Fruit fly (Drosophila melanogaster) whole organism, pupa: ENCODE results near the gene CG17707.

ENCODE experiments used
- CG13204 ChIP-seq: fragments of 200-800 bp; sonication (Bioruptor generic); optimal IDR thresholded peaks from 2 replicates; lab custom pipeline; 2018; ENCODE audit warnings: missing biosample characterization, mild to moderate bottlenecking, missing genetic modification characterization, moderate library complexity
- Pif1B ChIP-seq: fragments of 200-800 bp; sonication (Bioruptor generic); optimal IDR thresholded peaks from 3 replicates; lab custom pipeline; 2016; ENCODE audit warnings: missing biosample characterization, missing genetic modification characterization

- TF ChIP-seq CG13204 (GFP tag; lab: Kevin White, UChicago), result no peak
- TF ChIP-seq Pif1B (GFP tag; lab: Kevin White, UChicago), result no peak
Observed at dm6 chrX:145081-145480, 3.1 kb downstream of the CG17707 start.
